Fruit fly (Drosophila melanogaster) whole organism: ENCODE results near the gene Dysb.

Experiments
- CG8478 ChIP-seq: fragments of >200 bp; optimal IDR thresholded peaks from 2 replicates; lab custom pipeline; 2018; ENCODE audit warnings: inconsistent platforms
- Dll ChIP-seq: fragments of >200 bp; optimal IDR thresholded peaks from 2 replicates; lab custom pipeline; 2017
- EcR ChIP-seq, 2 experiments: fragments of >200 bp; optimal IDR thresholded peaks; 2 replicates each; lab custom pipeline; 2017; ENCODE audit warnings: missing biosample characterization in 2 of 2, missing genetic modification characterization in 2 of 2, missing genetic modification reagents in 2 of 2
- pan ChIP-seq: fragments of >200 bp; optimal IDR thresholded peaks from 2 replicates; lab custom pipeline; 2017
- psq ChIP-seq: fragments of >200 bp; optimal IDR thresholded peaks from 2 replicates; lab custom pipeline; 2017
- usp ChIP-seq: fragments of >200 bp; optimal IDR thresholded peaks from 2 replicates; lab custom pipeline; 2017; ENCODE audit warnings: missing biosample characterization, missing genetic modification characterization, mixed read lengths

Dysb gene

dm6 chr3L:18867521-18867920, at the start of gene Dysb:
Dysb (plus strand) TSS chr3L:18867771.
- TF ChIP-seq usp (GFP tag; lab: Kevin White, UChicago) (no peak), Dll (lab: Kevin White, UChicago) (no peak), EcR (GFP tag; optimal IDR thresholded peaks at IDR 0.05; lab: Kevin White, UChicago) (no peak), CG8478 (lab: Kevin White, UChicago) (no peak), psq (lab: Kevin White, UChicago) (no peak)

dm6 chr3L:18819262-18819886, 48.2 kb upstream of the Dysb start:
- TF ChIP-seq EcR (GFP tag; optimal IDR thresholded peaks at IDR 0.05; lab: Kevin White, UChicago) = no peak
- TF ChIP-seq pan (lab: Kevin White, UChicago) = no peak
- no peak for TF ChIP-seq psq (lab: Kevin White, UChicago)
- no peak for TF ChIP-seq Dll (lab: Kevin White, UChicago)
- no peak for TF ChIP-seq CG8478 (lab: Kevin White, UChicago)
- no peak for TF ChIP-seq usp (GFP tag; lab: Kevin White, UChicago)

- TF ChIP-seq EcR (GFP tag; optimal IDR thresholded peaks at IDR 0.05; lab: Kevin White, UChicago) = peak in 1 of 2 experiments; percentile 6
- no peak for TF ChIP-seq CG8478 (lab: Kevin White, UChicago)
Measured at dm6 chr3L:18819887-18820637, 47.5 kb upstream of the Dysb start.

- no peak for TF ChIP-seq EcR (GFP tag; optimal IDR thresholded peaks at IDR 0.05; lab: Kevin White, UChicago)
- TF ChIP-seq usp (GFP tag; lab: Kevin White, UChicago) = no peak
Measured at dm6 chr3L:18820638-18821382, 46.8 kb upstream of the Dysb start, which contains the start of the genes CG14073 and HipHop. CG14073 (minus strand) TSS chr3L:18820675. HipHop (plus strand) TSS chr3L:18821171.

dm6 chr3L:18822049-18822448, 45.5 kb upstream of the Dysb start:
- TF ChIP-seq usp (GFP tag; lab: Kevin White, UChicago) = no peak
- TF ChIP-seq psq (lab: Kevin White, UChicago) = no peak
- TF ChIP-seq EcR (GFP tag; optimal IDR thresholded peaks at IDR 0.05; lab: Kevin White, UChicago) = no peak
- TF ChIP-seq Dll (lab: Kevin White, UChicago) = no peak
- TF ChIP-seq pan (lab: Kevin White, UChicago) = no peak
- no peak for TF ChIP-seq CG8478 (lab: Kevin White, UChicago)

- TF ChIP-seq Dll (lab: Kevin White, UChicago) (no peak), CG8478 (lab: Kevin White, UChicago) (no peak), pan (lab: Kevin White, UChicago) (no peak), usp (GFP tag; lab: Kevin White, UChicago) (no peak), psq (lab: Kevin White, UChicago) (no peak), EcR (GFP tag; optimal IDR thresholded peaks at IDR 0.05; lab: Kevin White, UChicago) (no peak)
Measured at dm6 chr3L:18822450-18823220, 44.9 kb upstream of the Dysb start, which contains the start of gene Cat. Cat (plus strand) TSS chr3L:18822604.

dm6 chr3L:18823221-18823514, 44.4 kb upstream of the Dysb start:
- TF ChIP-seq pan (lab: Kevin White, UChicago) (no peak), EcR (GFP tag; optimal IDR thresholded peaks at IDR 0.05; lab: Kevin White, UChicago) (no peak), CG8478 (lab: Kevin White, UChicago) (no peak), usp (GFP tag; lab: Kevin White, UChicago) (no peak), Dll (lab: Kevin White, UChicago) (no peak), psq (lab: Kevin White, UChicago) (no peak)

dm6 chr3L:18823870-18824561, 43.6 kb upstream of the Dysb start:
- TF ChIP-seq Dll (lab: Kevin White, UChicago) = no peak
- TF ChIP-seq EcR (GFP tag; optimal IDR thresholded peaks at IDR 0.05; lab: Kevin White, UChicago) = peak; percentile 15 to 85

- TF ChIP-seq Dll (lab: Kevin White, UChicago) = no peak
- TF ChIP-seq psq (lab: Kevin White, UChicago) = no peak
- no peak for TF ChIP-seq usp (GFP tag; lab: Kevin White, UChicago)
- TF ChIP-seq CG8478 (lab: Kevin White, UChicago) = no peak
- TF ChIP-seq EcR (GFP tag; optimal IDR thresholded peaks at IDR 0.05; lab: Kevin White, UChicago) = no peak
- TF ChIP-seq pan (lab: Kevin White, UChicago) = no peak
Measured at dm6 chr3L:18824851-18825250, 42.7 kb upstream of the Dysb start.

dm6 chr3L:18825993-18826392, 41.6 kb upstream of the Dysb start:
- no peak for TF ChIP-seq pan (lab: Kevin White, UChicago)
- TF ChIP-seq psq (lab: Kevin White, UChicago) = no peak
- no peak for TF ChIP-seq usp (GFP tag; lab: Kevin White, UChicago)
- no peak for TF ChIP-seq CG8478 (lab: Kevin White, UChicago)
- no peak for TF ChIP-seq EcR (GFP tag; optimal IDR thresholded peaks at IDR 0.05; lab: Kevin White, UChicago)
- no peak for TF ChIP-seq Dll (lab: Kevin White, UChicago)
